Worm (Caenorhabditis elegans): ENCODE data around the gene F09F9.2.

Gene F09F9.2

ce11 chrX:4120935-4121334 lies 9.7 kb upstream of the F09F9.2 start, which contains the start of gene F09F9.3:
Gene F09F9.3, minus strand, starts transcription at chrX:4121035.
- TF ChIP-seq unc-62 (GFP tag; optimal IDR thresholded peaks at IDR 0.05), result no peak

ce11 chrX:4117626-4118025 lies 6.4 kb upstream of the F09F9.2 start, which contains the start of gene F09F9.5:
Gene F09F9.5, plus strand, starts transcription at chrX:4117926.
- no peak for TF ChIP-seq unc-62 (GFP tag; optimal IDR thresholded peaks at IDR 0.05)

- TF ChIP-seq unc-62 (GFP tag; optimal IDR thresholded peaks at IDR 0.05), result no peak
Measured at ce11 chrX:4115026-4115425, 3.8 kb upstream of the F09F9.2 start, which contains the start of gene F09F9.1. Gene F09F9.1, plus strand, starts transcription at chrX:4115326.

ce11 chrX:4109970-4110369 lies 1.3 kb downstream of the F09F9.2 start:
- TF ChIP-seq unc-62 (GFP tag; optimal IDR thresholded peaks at IDR 0.05), result no peak

ce11 chrX:4106896-4107505 lies 4.2 kb downstream of the F09F9.2 start, which contains the start of gene R02E4.2:
Gene R02E4.2, plus strand, starts transcription at chrX:4107455.
- TF ChIP-seq unc-62 (GFP tag; optimal IDR thresholded peaks at IDR 0.05), result no peak

ce11 chrX:4104435-4104834 lies 6.8 kb downstream of the F09F9.2 start, which contains the start of gene R02E4.1:
Gene R02E4.1, minus strand, starts transcription at chrX:4104535.
- no peak for TF ChIP-seq unc-62 (GFP tag; optimal IDR thresholded peaks at IDR 0.05)

ce11 chrX:4103071-4103470 lies 8.2 kb downstream of the F09F9.2 start:
- TF ChIP-seq unc-62 (GFP tag; optimal IDR thresholded peaks at IDR 0.05), result no peak

- TF ChIP-seq unc-62 (GFP tag; optimal IDR thresholded peaks at IDR 0.05), result no peak
Measured at ce11 chrX:4102075-4102598, 9.1 kb downstream of the F09F9.2 start, which contains the start of gene R02E4.3. Gene R02E4.3, minus strand, starts transcription at chrX:4102125.

- TF ChIP-seq unc-62 (GFP tag; optimal IDR thresholded peaks at IDR 0.05), result no peak
Measured at ce11 chrX:4101213-4101612, 10.0 kb downstream of the F09F9.2 start.

- no peak for TF ChIP-seq unc-62 (GFP tag; optimal IDR thresholded peaks at IDR 0.05)
Measured at ce11 chrX:4100473-4100872, 10.8 kb downstream of the F09F9.2 start, which contains the start of gene clh-4. Gene clh-4, minus strand, starts transcription at chrX:4100573.

- TF ChIP-seq unc-62 (GFP tag; optimal IDR thresholded peaks at IDR 0.05), result no peak
Measured at ce11 chrX:4094979-4095378, 16.3 kb downstream of the F09F9.2 start.

- no peak for TF ChIP-seq unc-62 (GFP tag; optimal IDR thresholded peaks at IDR 0.05)
Measured at ce11 chrX:4088943-4089342, 22.3 kb downstream of the F09F9.2 start.

- no peak for TF ChIP-seq unc-62 (GFP tag; optimal IDR thresholded peaks at IDR 0.05)
Measured at ce11 chrX:4085489-4085888, 25.8 kb downstream of the F09F9.2 start.

- TF ChIP-seq unc-62 (GFP tag; optimal IDR thresholded peaks at IDR 0.05), result no peak
Measured at ce11 chrX:4079264-4079663, 32.0 kb downstream of the F09F9.2 start, which contains the start of gene T06F4.1. Gene T06F4.1, minus strand, starts transcription at chrX:4079364.

ce11 chrX:4075934-4076333 lies 35.3 kb downstream of the F09F9.2 start:
- no peak for TF ChIP-seq unc-62 (GFP tag; optimal IDR thresholded peaks at IDR 0.05)

- TF ChIP-seq unc-62 (GFP tag; optimal IDR thresholded peaks at IDR 0.05), result no peak
Measured at ce11 chrX:4072501-4072900, 38.7 kb downstream of the F09F9.2 start.

- TF ChIP-seq unc-62 (GFP tag; optimal IDR thresholded peaks at IDR 0.05), result no peak
Measured at ce11 chrX:4068180-4068579, 43.1 kb downstream of the F09F9.2 start.
